Fruit fly (Drosophila melanogaster) whole organism, embryonic: ENCODE data around the gene ND-39.

Experiments
- Adf1 ChIP-seq: fragments of 200-800 bp; sonication (Bioruptor generic); IDR thresholded peaks from 2 replicates; pipeline ENCODE4 v1.3.6; 2022; ENCODE audit warnings: missing biosample characterization, missing genetic modification characterization
- CG10565 ChIP-seq: fragments of 200-800 bp; sonication (Bioruptor generic); optimal IDR thresholded peaks from 3 replicates; lab custom pipeline; 2016; ENCODE audit warnings: missing biosample characterization, mild to moderate bottlenecking, missing genetic modification characterization
- CG11696 ChIP-seq: fragments of 200-800 bp; sonication (Bioruptor generic); IDR thresholded peaks from 2 replicates; pipeline ENCODE4 v1.3.6; 2022; ENCODE audit warnings: missing biosample characterization, missing genetic modification characterization
- CG9215 ChIP-seq: fragments of 200-800 bp; sonication (Bioruptor generic); IDR thresholded peaks from 2 replicates; pipeline ENCODE4 v1.3.6; 2022; ENCODE audit warnings: missing biosample characterization, missing genetic modification characterization
- Mad ChIP-seq: fragments of 200-800 bp; sonication (Bioruptor generic); optimal IDR thresholded peaks from 2 replicates; lab custom pipeline; 2016; ENCODE audit warnings: missing biosample characterization, missing genetic modification characterization
- Myb ChIP-seq: fragments of 200-800 bp; sonication (Bioruptor generic); optimal IDR thresholded peaks from 2 replicates; lab custom pipeline; 2016; ENCODE audit warnings: missing biosample characterization, missing genetic modification characterization
- crp ChIP-seq, 2 experiments: fragments of 200-800 bp; sonication (Bioruptor generic); optimal IDR thresholded peaks; 2 replicates in 1 of 2; 3 replicates in 1 of 2; lab custom pipeline; 2017; ENCODE audit warnings: missing biosample characterization in 2 of 2, missing genetic modification characterization in 2 of 2, mild to moderate bottlenecking in 1 of 2, moderate library complexity in 1 of 2
- fru ChIP-seq: fragments of >200 bp; optimal IDR thresholded peaks from 2 replicates; lab custom pipeline; 2017
- jigr1 ChIP-seq: fragments of 200-800 bp; sonication (Bioruptor generic); IDR thresholded peaks from 3 replicates; pipeline ENCODE4 v1.3.6; 2022; ENCODE audit warnings: missing biosample characterization, missing genetic modification characterization
- ro ChIP-seq: fragments of 200-800 bp; sonication (Bioruptor generic); IDR thresholded peaks from 2 replicates; pipeline ENCODE4 v1.3.6; 2022; ENCODE audit warnings: missing biosample characterization, missing genetic modification characterization
- scrt ChIP-seq: fragments of 200-800 bp; sonication (Bioruptor generic); optimal IDR thresholded peaks from 2 replicates; lab custom pipeline; 2018; ENCODE audit warnings: missing biosample characterization, mild to moderate bottlenecking, missing genetic modification characterization, moderate library complexity

- no peak for TF ChIP-seq CG11696 (GFP tag; lab: Robert Waterston, UW)
- TF ChIP-seq Mad (GFP tag; lab: Kevin White, UChicago) = peak; percentile 83
- TF ChIP-seq Myb (GFP tag; lab: Kevin White, UChicago) = peak; percentile 76
- no peak for TF ChIP-seq jigr1 (GFP tag; lab: Robert Waterston, UW)
- no peak for TF ChIP-seq ro (GFP tag; lab: Robert Waterston, UW)
- peak; percentile 76 for TF ChIP-seq scrt (GFP tag; lab: Kevin White, UChicago)
- no peak for TF ChIP-seq CG9215 (GFP tag; lab: Robert Waterston, UW)
- TF ChIP-seq fru (lab: Kevin White, UChicago) = no peak
- no peak for TF ChIP-seq CG10565 (GFP tag; lab: Kevin White, UChicago)
- TF ChIP-seq Adf1 = no peak
- peak; percentile 46 to 93 for TF ChIP-seq crp (GFP tag; optimal IDR thresholded peaks at IDR 0.05; lab: Kevin White, UChicago)
Observed at dm6 chr3L:20474789-20475208, 17.1 kb upstream of the ND-39 start.
